Worm (Caenorhabditis elegans): ENCODE measurements around the gene emb-27.

- TF ChIP-seq cnd-1 (tag; optimal IDR thresholded peaks at IDR 0.05) (no peak), nhr-237 (tag; optimal IDR thresholded peaks at IDR 0.05) (no peak), lsy-2 (tag; optimal IDR thresholded peaks at IDR 0.05) (no peak), elt-3 (tag; optimal IDR thresholded peaks at IDR 0.05) (no peak), pha-4 (tag; optimal IDR thresholded peaks at IDR 0.05) (no peak), ceh-39 (tag; optimal IDR thresholded peaks at IDR 0.05) (no peak), ztf-11 (tag; optimal IDR thresholded peaks at IDR 0.05) (no peak), lin-13 (tag; optimal IDR thresholded peaks at IDR 0.05) (no peak), snpc-4 (tag; optimal IDR thresholded peaks at IDR 0.05) (no peak), unc-62 (GFP tag; optimal IDR thresholded peaks at IDR 0.05) (no peak), unc-39 (tag; optimal IDR thresholded peaks at IDR 0.05) (no peak), nhr-76 (tag; optimal IDR thresholded peaks at IDR 0.05) (no peak), nhr-12 (tag; optimal IDR thresholded peaks at IDR 0.05) (no peak), mep-1 (tag; optimal IDR thresholded peaks at IDR 0.05) (no peak)
Measured at ce11 chrII:8141135-8141534, 20.8 kb downstream of the emb-27 start.
